Worm (Caenorhabditis elegans) whole organism, mixed stage, embryonic: Measurements from ENCODE around the gene K03H1.9.

ENCODE experiments used
- ceh-83 ChIP-seq: fragments of 200-800 bp; sonication (Bioruptor generic); optimal IDR thresholded peaks from 2 replicates; lab custom pipeline; 2018; ENCODE audit warnings: mild to moderate bottlenecking, missing genetic modification characterization, missing compliant biosample characterization
- cnd-1 ChIP-seq: fragments of 200-800 bp; sonication (Bioruptor generic); optimal IDR thresholded peaks from 2 replicates; lab custom pipeline; 2018; ENCODE audit warnings: mild to moderate bottlenecking, missing genetic modification characterization, missing compliant biosample characterization
- drap-1 ChIP-seq: fragments of 200-800 bp; sonication (Bioruptor generic); optimal IDR thresholded peaks from 3 replicates; lab custom pipeline; 2018; ENCODE audit warnings: mild to moderate bottlenecking, missing genetic modification characterization, missing compliant biosample characterization
- elt-1 ChIP-seq: sonication (generic microtip); optimal IDR thresholded peaks from 2 replicates; lab custom pipeline; 2017; ENCODE audit warnings: missing genetic modification characterization, mild to moderate bottlenecking, missing compliant biosample characterization, antibody characterized with exemption, moderate library complexity, borderline replicate concordance; ENCODE audit not compliant: insufficient read depth
- elt-3 ChIP-seq: fragments of 150-350 bp; optimal IDR thresholded peaks from 2 replicates; lab custom pipeline; 2014; ENCODE audit warnings: missing biosample characterization, missing genetic modification characterization
- lin-13 ChIP-seq: fragments of 150-350 bp; optimal IDR thresholded peaks from 2 replicates; lab custom pipeline; 2014; ENCODE audit warnings: missing biosample characterization, missing genetic modification characterization
- nhr-76 ChIP-seq: sonication (generic microtip); optimal IDR thresholded peaks from 2 replicates; lab custom pipeline; 2017; ENCODE audit warnings: missing biosample characterization, missing genetic modification characterization
- pha-4 ChIP-seq: fragments of 150-350 bp; optimal IDR thresholded peaks from 2 replicates; lab custom pipeline; 2018; ENCODE audit warnings: missing biosample characterization, missing genetic modification reagents, missing genetic modification characterization
- tbx-8 ChIP-seq: fragments of 200-800 bp; sonication (Bioruptor generic); optimal IDR thresholded peaks from 2 replicates; lab custom pipeline; 2018; ENCODE audit warnings: mild to moderate bottlenecking, missing genetic modification characterization, moderate library complexity, missing compliant biosample characterization
- unc-62 ChIP-seq: fragments of 150-350 bp; optimal IDR thresholded peaks from 2 replicates; lab custom pipeline; 2014; ENCODE audit warnings: missing biosample characterization, missing genetic modification reagents, missing genetic modification characterization
- zip-8 ChIP-seq: fragments of 150-350 bp; optimal IDR thresholded peaks from 2 replicates; lab custom pipeline; 2014; ENCODE audit warnings: missing biosample characterization, missing genetic modification characterization

ce11 chrIII:9956123-9956522 lies 14.8 kb upstream of the K03H1.9 start, which contains the start of gene mog-1:
- TF ChIP-seq unc-62 (GFP tag; lab: Kevin White, UChicago) (no peak), elt-1 (tag; lab: Kevin White, UChicago) (no peak), nhr-76 (no peak), tbx-8 (no peak), cnd-1 (no peak), drap-1 (GFP tag; lab: Kevin White, UChicago) (no peak), ceh-83 (GFP tag; lab: Kevin White, UChicago) (no peak), elt-3 (tag; lab: Kevin White, UChicago) (no peak), pha-4 (no peak), lin-13 (tag; lab: Kevin White, UChicago) (no peak), zip-8 (tag; lab: Kevin White, UChicago) (no peak)
